Worm (Caenorhabditis elegans) whole organism, late embryonic: ENCODE measurements around the gene aff-1.

Experiments
- K09A11.1 ChIP-seq: sonication (generic microtip); optimal IDR thresholded peaks from 2 replicates; lab custom pipeline; 2017; ENCODE audit warnings: antibody characterized with exemption, mild to moderate bottlenecking, missing genetic modification characterization, missing compliant biosample characterization; ENCODE audit not compliant: insufficient read depth
- ahr-1 ChIP-seq: sonication (generic microtip); optimal IDR thresholded peaks from 2 replicates; lab custom pipeline; 2016; ENCODE audit warnings: missing genetic modification characterization, missing compliant biosample characterization
- ama-1 ChIP-seq: fragments of 150-350 bp; optimal IDR thresholded peaks from 2 replicates; lab custom pipeline; 2014
- ceh-19 ChIP-seq: fragments of 200-800 bp; sonication (Bioruptor generic); optimal IDR thresholded peaks from 2 replicates; lab custom pipeline; 2018; ENCODE audit warnings: mild to moderate bottlenecking, missing genetic modification characterization, missing compliant biosample characterization
- dve-1 ChIP-seq: sonication (generic microtip); optimal IDR thresholded peaks from 2 replicates; lab custom pipeline; 2017; ENCODE audit warnings: antibody characterized with exemption, mild to moderate bottlenecking, missing genetic modification characterization, missing compliant biosample characterization
- elt-2 ChIP-seq: sonication (generic microtip); optimal IDR thresholded peaks from 2 replicates; lab custom pipeline; 2016; ENCODE audit warnings: missing genetic modification reagents, missing genetic modification characterization, missing compliant biosample characterization
- nfya-1 ChIP-seq: sonication (generic microtip); optimal IDR thresholded peaks from 2 replicates; lab custom pipeline; 2017; ENCODE audit warnings: missing genetic modification characterization, mild to moderate bottlenecking, missing compliant biosample characterization, antibody characterized with exemption, moderate library complexity
- pha-4 ChIP-seq: fragments of 150-350 bp; optimal IDR thresholded peaks from 2 replicates; lab custom pipeline; 2018; ENCODE audit warnings: missing biosample characterization, missing genetic modification reagents, missing genetic modification characterization
- rnt-1 ChIP-seq: sonication (generic microtip); optimal IDR thresholded peaks from 2 replicates; lab custom pipeline; 2016; ENCODE audit warnings: missing genetic modification characterization, missing compliant biosample characterization
- tbx-2 ChIP-seq: sonication (generic microtip); optimal IDR thresholded peaks from 2 replicates; lab custom pipeline; 2016; ENCODE audit warnings: missing genetic modification characterization, missing compliant biosample characterization
- ttx-3 ChIP-seq: sonication (generic microtip); optimal IDR thresholded peaks from 2 replicates; lab custom pipeline; 2016; ENCODE audit warnings: missing genetic modification reagents, missing genetic modification characterization, missing compliant biosample characterization
- zip-5 ChIP-seq: sonication (generic microtip); optimal IDR thresholded peaks from 2 replicates; lab custom pipeline; 2016; ENCODE audit warnings: missing genetic modification characterization, missing compliant biosample characterization

DNA sequence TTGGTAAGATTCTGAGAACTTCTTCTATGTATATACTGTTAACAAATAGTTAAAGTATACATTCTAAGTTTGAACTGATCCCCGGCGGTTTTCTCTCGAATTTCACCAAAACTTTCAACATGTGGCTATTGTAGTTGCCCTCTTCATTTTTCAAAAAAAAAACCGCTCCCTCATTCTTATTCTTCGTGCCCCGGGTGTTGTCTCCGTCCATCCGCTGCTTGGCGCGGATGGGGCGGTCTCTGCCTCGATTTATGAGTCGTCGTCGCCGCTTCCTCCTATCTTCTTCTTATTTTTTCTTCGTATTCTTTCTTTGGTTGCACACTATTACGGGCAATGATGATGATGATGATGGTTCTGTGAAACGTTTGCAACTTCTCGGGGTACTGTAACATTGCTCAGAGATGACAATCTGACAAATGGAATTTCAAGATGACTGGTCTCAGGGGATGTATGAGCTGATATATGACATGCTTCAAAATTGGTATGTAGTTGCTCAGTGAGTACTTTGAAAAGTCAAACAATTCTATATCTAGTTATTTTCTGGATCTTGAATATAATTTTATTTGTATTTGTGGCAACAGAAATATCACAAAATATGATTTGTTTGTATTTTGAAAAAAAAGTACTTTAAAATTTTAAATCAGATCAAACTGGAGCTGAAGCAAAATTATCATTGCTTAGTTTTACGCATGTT is 43.1 kb downstream of the aff-1 start:
- TF ChIP-seq ahr-1 (tag; lab: Kevin White, UChicago) (no peak), pha-4 (tag; lab: Kevin White, UChicago) (no peak), elt-2 (tag; lab: Kevin White, UChicago) (no peak), zip-5 (no peak), ceh-19 (no peak), tbx-2 (tag; lab: Kevin White, UChicago) (no peak), rnt-1 (no peak), K09A11.1 (tag; lab: Kevin White, UChicago) (no peak), nfya-1 (tag; lab: Kevin White, UChicago) (no peak), ama-1 (lab: Kevin White, UChicago) (no peak), dve-1 (tag; lab: Kevin White, UChicago) (no peak), ttx-3 (tag; lab: Kevin White, UChicago) (no peak)
